Fruit fly (Drosophila melanogaster): Measurements from ENCODE around the gene CG3408.

The CG3408 gene

dm6 chr3L:9504530-9504929, 4.9 kb downstream of the CG3408 start:
- TF ChIP-seq cic (GFP tag; optimal IDR thresholded peaks at IDR 0.05) (no peak), ovo (GFP tag; optimal IDR thresholded peaks at IDR 0.05) (peak; percentile 81)

DNA sequence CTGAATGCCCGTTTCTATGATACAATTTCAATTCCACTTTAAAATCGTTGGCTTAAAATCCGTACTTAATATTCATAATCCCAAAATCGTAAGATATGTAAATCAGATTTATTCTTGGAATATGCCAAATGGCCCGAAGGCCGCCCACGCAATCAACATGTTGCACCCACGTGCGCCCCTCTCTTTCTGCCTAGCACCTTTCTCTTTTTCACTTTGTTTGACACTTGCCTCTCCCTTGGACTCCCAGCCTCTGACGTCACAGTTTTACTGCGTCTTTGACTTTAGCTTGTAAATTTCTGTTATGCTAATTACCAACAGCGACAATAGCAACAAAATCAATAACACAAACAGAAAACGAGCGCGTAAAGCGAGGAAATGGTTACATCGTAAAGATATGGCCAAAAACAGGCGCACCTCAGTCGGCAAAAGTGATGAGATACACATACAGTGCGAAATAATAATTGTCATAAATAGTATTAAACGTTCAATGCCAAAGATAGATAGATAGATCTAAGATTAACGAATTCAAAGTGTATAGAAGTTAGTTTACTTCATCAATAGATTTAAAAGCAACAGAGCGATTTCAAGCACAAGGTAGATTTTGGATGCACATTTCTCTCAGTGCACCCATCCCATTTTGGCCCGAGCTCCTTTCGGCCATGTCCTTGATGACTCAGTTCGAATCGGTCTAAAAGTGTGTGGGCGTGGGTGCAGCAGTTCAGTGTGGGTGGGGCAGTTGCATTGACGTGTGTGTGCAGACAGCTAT, 5.6 kb downstream of the CG3408 start:
- peak; percentile 32 for TF ChIP-seq CG33017 (tag; optimal IDR thresholded peaks at IDR 0.05)
- TF ChIP-seq toe (GFP tag; optimal IDR thresholded peaks at IDR 0.05) = no peak
- no peak for TF ChIP-seq pad (GFP tag; optimal IDR thresholded peaks at IDR 0.05)
- peak; percentile 35 for TF ChIP-seq CG7045 (GFP tag; optimal IDR thresholded peaks at IDR 0.05)
- TF ChIP-seq Mnt (GFP tag; optimal IDR thresholded peaks at IDR 0.05) = peak; percentile 13
- TF ChIP-seq ovo (GFP tag; optimal IDR thresholded peaks at IDR 0.05) = no peak
- no peak for TF ChIP-seq CG12768 (GFP tag; optimal IDR thresholded peaks at IDR 0.05)
- peak; percentile 9 for TF ChIP-seq CG7101 (tag; optimal IDR thresholded peaks at IDR 0.05)
- TF ChIP-seq kay (GFP tag; ENCODE audit: borderline replicate concordance) = peak; percentile 59

- TF ChIP-seq CG5204 (GFP tag; optimal IDR thresholded peaks at IDR 0.05) (no peak), cic (GFP tag; optimal IDR thresholded peaks at IDR 0.05) (peak; percentile 52)
Measured at dm6 chr3L:9502856-9503255, 6.5 kb downstream of the CG3408 start.

dm6 chr3L:9502294-9502693, 7.1 kb downstream of the CG3408 start:
- peak; percentile 71 for TF ChIP-seq tj (GFP tag; optimal IDR thresholded peaks at IDR 0.05)
- no peak for TF ChIP-seq kay (GFP tag; ENCODE audit: borderline replicate concordance)

DNA sequence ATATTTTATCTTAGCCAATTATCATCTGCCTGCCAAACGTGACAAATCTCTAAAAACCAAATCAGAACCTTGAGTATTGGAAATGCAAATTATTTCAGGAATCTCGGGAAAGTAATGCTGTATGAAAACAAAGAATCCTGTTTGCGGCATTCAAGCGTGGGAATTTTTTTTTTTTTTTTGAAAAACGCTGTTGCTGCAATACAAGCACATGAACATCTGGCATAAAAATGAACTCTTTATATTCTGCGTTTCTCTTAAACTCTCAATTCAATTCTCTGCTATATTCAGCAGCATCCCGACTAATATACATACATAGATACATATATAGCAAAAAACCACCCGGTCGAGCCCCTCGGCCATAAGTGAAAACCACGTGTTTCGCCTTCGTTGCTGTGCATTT, 8.1 kb downstream of the CG3408 start:
- TF ChIP-seq kay (GFP tag; ENCODE audit: borderline replicate concordance) (peak; percentile 67), bab1 (GFP tag; optimal IDR thresholded peaks at IDR 0.05) (no peak), Hr96 (GFP tag; optimal IDR thresholded peaks at IDR 0.05) (no peak), CG14711 (tag; optimal IDR thresholded peaks at IDR 0.05) (no peak), tj (GFP tag; optimal IDR thresholded peaks at IDR 0.05) (no peak), CG7101 (tag; optimal IDR thresholded peaks at IDR 0.05) (no peak), CG5204 (GFP tag; optimal IDR thresholded peaks at IDR 0.05) (no peak)

dm6 chr3L:9499919-9500807, 9.2 kb downstream of the CG3408 start:
- TF ChIP-seq CG14711 (tag; optimal IDR thresholded peaks at IDR 0.05) = no peak
- peak; percentile 83 for TF ChIP-seq tj (GFP tag; optimal IDR thresholded peaks at IDR 0.05)
- peak in 1 of 2 experiments; percentile 29 for TF ChIP-seq cnc (optimal IDR thresholded peaks at IDR 0.05)
- TF ChIP-seq CG7101 (tag; optimal IDR thresholded peaks at IDR 0.05) = no peak
- peak; percentile 28 for TF ChIP-seq cic (GFP tag; optimal IDR thresholded peaks at IDR 0.05)
- TF ChIP-seq kay (GFP tag; ENCODE audit: borderline replicate concordance) = peak; percentile 60
- no peak for TF ChIP-seq Clk (GFP tag; optimal IDR thresholded peaks at IDR 0.05)
- no peak for TF ChIP-seq ovo (GFP tag; optimal IDR thresholded peaks at IDR 0.05)

dm6 chr3L:9497981-9498619, 11.3 kb downstream of the CG3408 start:
- peak; percentile 23 for TF ChIP-seq tj (GFP tag; optimal IDR thresholded peaks at IDR 0.05)
- TF ChIP-seq Hr96 (GFP tag; optimal IDR thresholded peaks at IDR 0.05) = no peak
- no peak for TF ChIP-seq Crg-1 (GFP tag; optimal IDR thresholded peaks at IDR 0.05)
- TF ChIP-seq cic (GFP tag; optimal IDR thresholded peaks at IDR 0.05) = peak; percentile 51
- TF ChIP-seq CG12768 (GFP tag; optimal IDR thresholded peaks at IDR 0.05) = peak; percentile 21
- no peak for TF ChIP-seq CG14711 (tag; optimal IDR thresholded peaks at IDR 0.05)
- TF ChIP-seq CG7101 (tag; optimal IDR thresholded peaks at IDR 0.05) = no peak
- peak; percentile 60 for TF ChIP-seq kay (GFP tag; ENCODE audit: borderline replicate concordance)

DNA sequence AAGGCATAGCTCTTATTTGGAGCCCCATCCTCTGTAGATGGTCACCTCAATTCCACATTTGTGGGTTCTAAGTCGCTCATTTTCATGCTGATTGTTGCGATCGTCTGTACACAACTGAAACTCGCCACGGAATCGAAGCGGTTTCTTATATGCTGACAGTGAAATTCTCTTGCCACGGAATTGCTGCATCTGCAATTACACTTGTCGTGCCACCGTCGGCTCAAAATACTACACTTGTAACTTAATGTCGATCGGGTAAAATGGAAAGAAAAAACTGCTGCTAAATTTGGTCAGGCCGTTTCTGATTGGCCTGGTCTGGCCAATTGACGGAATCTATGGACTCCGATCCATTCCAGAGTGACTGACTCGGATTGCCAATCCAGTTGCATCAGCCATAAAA, 12.1 kb downstream of the CG3408 start:
- TF ChIP-seq CG14711 (tag; optimal IDR thresholded peaks at IDR 0.05) (no peak), bab1 (GFP tag; optimal IDR thresholded peaks at IDR 0.05) (peak; percentile 7), toe (GFP tag; optimal IDR thresholded peaks at IDR 0.05) (no peak), CG5204 (GFP tag; optimal IDR thresholded peaks at IDR 0.05) (no peak), tj (GFP tag; optimal IDR thresholded peaks at IDR 0.05) (peak; percentile 100), kay (GFP tag; ENCODE audit: borderline replicate concordance) (no peak), cnc (optimal IDR thresholded peaks at IDR 0.05) (no peak)
